Worm (Caenorhabditis elegans): ENCODE data around the gene F14H12.3.

F14H12.3 gene

DNA sequence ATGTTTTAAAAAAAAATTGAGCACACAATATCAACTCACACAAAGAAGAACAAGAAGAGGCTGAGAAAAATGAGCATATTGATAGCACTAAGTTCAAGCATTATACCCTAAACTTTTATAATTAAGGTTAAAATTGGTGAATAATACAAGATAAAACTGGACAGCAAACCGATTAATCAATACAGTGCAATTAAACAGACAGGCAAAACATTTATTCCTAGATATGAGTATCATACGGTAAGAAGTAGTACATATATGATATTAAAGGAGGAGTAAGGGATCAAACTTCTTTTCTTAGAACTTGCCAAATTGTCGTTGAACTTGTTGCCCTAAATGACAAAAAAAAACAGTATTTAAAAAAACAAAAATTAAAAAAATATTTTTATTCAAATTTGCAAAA, 28.0 kb downstream of the F14H12.3 start, which contains the start of gene R160.14:
TSS of gene R160.14 (minus strand) at position 101 of the 400 bp plus-strand sequence.
- TF ChIP-seq snpc-1.1 (tag; optimal IDR thresholded peaks at IDR 0.05; ENCODE audit: insufficient read depth), result no peak
- TF ChIP-seq dpff-1 (tag; optimal IDR thresholded peaks at IDR 0.05), result no peak
- no peak for TF ChIP-seq ceh-91 (GFP tag; IDR thresholded peaks at IDR 0.05)
- TF ChIP-seq ets-4 (GFP tag; optimal IDR thresholded peaks at IDR 0.05), result no peak
- no peak for TF ChIP-seq F49E8.2 (tag; optimal IDR thresholded peaks at IDR 0.05; ENCODE audit: insufficient read depth)
- TF ChIP-seq rpc-1 (optimal IDR thresholded peaks at IDR 0.05), result no peak
- TF ChIP-seq rpc-1 (tag; optimal IDR thresholded peaks at IDR 0.05), result no peak
- TF ChIP-seq bed-1 (GFP tag; IDR thresholded peaks at IDR 0.05), result no peak
- TF ChIP-seq ama-1 (optimal IDR thresholded peaks at IDR 0.05), result no peak
- TF ChIP-seq ama-1 (GFP tag; optimal IDR thresholded peaks at IDR 0.05), result no peak
- no peak for TF ChIP-seq Y56A3A.18 (GFP tag; IDR thresholded peaks at IDR 0.05)
- TF ChIP-seq K12H6.12 (tag; optimal IDR thresholded peaks at IDR 0.05), result no peak
- TF ChIP-seq chd-7 (tag; optimal IDR thresholded peaks at IDR 0.05), result no peak
- no peak for TF ChIP-seq B0035.1 (tag; optimal IDR thresholded peaks at IDR 0.05)
- no peak for TF ChIP-seq F57A8.1 (GFP tag; optimal IDR thresholded peaks at IDR 0.05)
- TF ChIP-seq sea-2 (GFP tag; IDR thresholded peaks at IDR 0.05), result no peak
- TF ChIP-seq lin-35 (GFP tag; optimal IDR thresholded peaks at IDR 0.05), result no peak
- TF ChIP-seq mes-4 (tag; optimal IDR thresholded peaks at IDR 0.05), result no peak
- TF ChIP-seq attf-6 (GFP tag; IDR thresholded peaks at IDR 0.05), result no peak

ce11 chrX:4373123-4373522, 29.1 kb downstream of the F14H12.3 start, which contains the start of gene R160.6:
TSS of gene R160.6 (minus strand) at chrX:4373223.
- no peak for TF ChIP-seq aptf-3 (GFP tag; IDR thresholded peaks at IDR 0.05)
- TF ChIP-seq hsf-1 (GFP tag; IDR thresholded peaks at IDR 0.05), result no peak
- TF ChIP-seq ama-1 (optimal IDR thresholded peaks at IDR 0.05), result no peak
- no peak for TF ChIP-seq ama-1 (GFP tag; optimal IDR thresholded peaks at IDR 0.05)
- TF ChIP-seq B0336.3 (GFP tag; IDR thresholded peaks at IDR 0.05), result no peak
- TF ChIP-seq nhr-179 (tag; optimal IDR thresholded peaks at IDR 0.05), result no peak
- no peak for TF ChIP-seq mes-4 (tag; optimal IDR thresholded peaks at IDR 0.05)
- no peak for TF ChIP-seq efl-1 (GFP tag; optimal IDR thresholded peaks at IDR 0.05)
- TF ChIP-seq pbrm-1 (GFP tag; IDR thresholded peaks at IDR 0.05), result no peak
- no peak for TF ChIP-seq hlh-12 (tag; optimal IDR thresholded peaks at IDR 0.05)
- no peak for TF ChIP-seq ets-4 (GFP tag; optimal IDR thresholded peaks at IDR 0.05)
- TF ChIP-seq K11D2.4 (GFP tag; IDR thresholded peaks at IDR 0.05), result no peak
- no peak for TF ChIP-seq F55B11.4 (tag; optimal IDR thresholded peaks at IDR 0.05; ENCODE audit: borderline replicate concordance, insufficient read depth)
- TF ChIP-seq akir-1 (GFP tag; optimal IDR thresholded peaks at IDR 0.05), result no peak
- TF ChIP-seq aptf-2 (GFP tag; conservative IDR thresholded peaks at IDR 0.05), result no peak
- no peak for TF ChIP-seq lsl-1 (GFP tag; optimal IDR thresholded peaks at IDR 0.05)

ce11 chrX:4376801-4377200, 32.8 kb downstream of the F14H12.3 start, which contains the start of gene R160.2:
TSS of gene R160.2 (minus strand) at chrX:4376901.
- TF ChIP-seq mel-28 (tag; optimal IDR thresholded peaks at IDR 0.05; ENCODE audit: borderline replicate concordance), result no peak
- TF ChIP-seq dpff-1 (tag; optimal IDR thresholded peaks at IDR 0.05), result no peak
- TF ChIP-seq hmg-1.2 (GFP tag; IDR thresholded peaks at IDR 0.05), result no peak
- no peak for TF ChIP-seq ets-4 (GFP tag; optimal IDR thresholded peaks at IDR 0.05)
- TF ChIP-seq hrde-1 (tag; optimal IDR thresholded peaks at IDR 0.05; ENCODE audit: borderline replicate concordance), result no peak
- no peak for TF ChIP-seq egl-44 (GFP tag; IDR thresholded peaks at IDR 0.05)
- TF ChIP-seq B0035.1 (tag; optimal IDR thresholded peaks at IDR 0.05), result no peak
- TF ChIP-seq die-1 (tag; optimal IDR thresholded peaks at IDR 0.05), result no peak
